Fruit fly (Drosophila melanogaster) whole organism: ENCODE measurements around the gene CRMP.

Experiments used
- CG8478 ChIP-seq: fragments of >200 bp; optimal IDR thresholded peaks from 2 replicates; lab custom pipeline; 2018; ENCODE audit warnings: inconsistent platforms
- Dll ChIP-seq: fragments of >200 bp; optimal IDR thresholded peaks from 2 replicates; lab custom pipeline; 2017
- EcR ChIP-seq, 2 experiments: fragments of >200 bp; optimal IDR thresholded peaks; 2 replicates each; lab custom pipeline; 2017; ENCODE audit warnings: missing biosample characterization in 2 of 2, missing genetic modification characterization in 2 of 2, missing genetic modification reagents in 2 of 2
- pan ChIP-seq: fragments of >200 bp; optimal IDR thresholded peaks from 2 replicates; lab custom pipeline; 2017
- psq ChIP-seq: fragments of >200 bp; optimal IDR thresholded peaks from 2 replicates; lab custom pipeline; 2017
- usp ChIP-seq: fragments of >200 bp; optimal IDR thresholded peaks from 2 replicates; lab custom pipeline; 2017; ENCODE audit warnings: missing biosample characterization, missing genetic modification characterization, mixed read lengths

CRMP gene

DNA sequence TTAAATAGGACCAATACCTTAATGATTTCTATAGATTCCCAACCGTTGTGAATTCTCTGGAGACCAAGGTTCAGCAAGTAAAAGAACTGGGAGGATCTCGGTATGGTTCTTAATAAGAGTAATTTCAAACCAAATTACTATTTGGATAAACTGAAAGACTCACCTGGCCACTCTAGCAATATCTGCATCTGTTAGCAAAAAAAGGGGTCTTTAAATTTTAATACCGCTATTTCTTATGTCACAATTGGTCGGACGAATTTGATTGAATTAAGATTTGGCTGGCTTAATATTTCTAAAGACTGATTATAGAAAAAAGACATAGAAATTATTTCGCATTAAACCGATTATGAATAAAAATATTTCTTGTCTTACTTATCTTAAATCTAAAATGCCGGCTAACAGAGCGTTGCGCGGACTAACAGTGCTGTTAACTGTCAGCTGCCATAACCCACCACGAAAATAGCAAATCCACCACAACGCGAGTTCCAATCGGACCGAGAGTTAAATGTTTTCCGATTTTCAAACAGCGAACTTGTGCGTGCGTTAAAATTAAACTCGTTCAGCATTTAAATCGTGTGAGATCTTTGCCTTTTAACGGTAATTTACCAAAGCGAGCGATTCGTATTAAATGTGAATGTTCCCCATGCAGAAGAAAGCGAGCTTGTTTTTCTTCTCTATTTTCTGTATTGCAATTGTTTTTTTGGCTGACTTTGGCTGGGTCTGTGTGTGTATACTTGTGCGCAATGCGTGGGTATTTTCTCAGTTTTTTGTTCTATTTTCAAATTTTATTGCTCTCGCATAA, at the start of gene CRMP:
Gene CRMP (plus strand): TSS at position 474 of the 802 bp plus-strand sequence.
- TF ChIP-seq EcR (GFP tag; optimal IDR thresholded peaks at IDR 0.05; lab: Kevin White, UChicago) (no peak), pan (lab: Kevin White, UChicago) (no peak), CG8478 (no peak), Dll (lab: Kevin White, UChicago) (no peak), psq (lab: Kevin White, UChicago) (no peak), usp (GFP tag; lab: Kevin White, UChicago) (no peak)

DNA sequence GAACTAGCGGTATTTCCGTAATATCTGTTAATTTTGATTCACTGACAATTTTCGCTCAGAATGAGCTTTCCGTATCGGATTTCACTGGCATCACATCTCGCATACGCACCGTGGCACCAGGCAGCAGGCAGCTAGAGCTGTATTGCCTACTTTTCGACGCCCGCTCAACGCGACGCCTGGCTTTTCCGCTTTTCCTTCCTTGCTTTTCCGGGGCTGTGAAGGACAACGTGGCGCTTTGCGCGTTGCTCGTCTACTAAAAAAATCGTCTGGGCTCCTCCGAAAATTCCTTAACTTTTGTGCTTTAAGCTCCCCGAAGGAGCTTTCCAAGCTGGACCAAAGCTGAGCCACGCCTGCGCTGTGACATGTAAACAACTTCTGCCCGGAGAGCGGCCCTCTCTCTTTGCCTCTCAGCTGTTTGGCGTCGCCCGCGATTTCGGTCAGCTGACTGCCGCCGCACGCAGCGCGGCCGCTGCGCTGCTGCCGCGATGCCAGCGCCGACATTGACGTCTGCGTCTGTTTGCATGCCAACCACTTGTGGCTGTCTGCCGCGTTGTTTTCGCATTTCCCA, 47.8 kb upstream of the CRMP start, which contains the start of the genes CG43845 and Nmdar1:
Gene CG43845 (minus strand): TSS at position 51 of the 568 bp plus-strand sequence.
Gene Nmdar1 (minus strand): TSS at position 259 of the 568 bp plus-strand sequence.
- no peak for TF ChIP-seq Dll (lab: Kevin White, UChicago)
- no peak for TF ChIP-seq pan (lab: Kevin White, UChicago)
- TF ChIP-seq usp (GFP tag; lab: Kevin White, UChicago): no peak
- no peak for TF ChIP-seq CG8478
- no peak for TF ChIP-seq psq (lab: Kevin White, UChicago)
- no peak for TF ChIP-seq EcR (GFP tag; optimal IDR thresholded peaks at IDR 0.05; lab: Kevin White, UChicago)

DNA sequence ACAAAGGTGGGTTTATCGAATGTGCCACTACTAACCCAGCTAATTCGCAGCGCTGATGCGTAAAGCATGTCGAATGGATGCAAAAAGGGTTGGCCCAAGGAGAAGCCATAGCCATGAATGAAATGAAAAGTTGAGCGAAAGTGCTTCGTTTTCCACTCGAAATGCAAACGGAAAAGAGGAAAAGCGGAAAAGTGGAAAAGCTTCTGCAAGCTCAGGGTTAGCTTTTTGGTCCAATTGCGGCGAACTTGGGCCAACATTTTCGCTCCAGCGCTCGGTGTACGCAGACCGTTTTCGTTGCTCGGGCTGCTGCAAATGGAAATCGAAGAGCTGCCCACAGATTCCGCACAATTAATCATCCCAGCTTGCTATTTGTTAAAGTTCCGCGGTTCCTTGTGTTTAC, 46.1 kb upstream of the CRMP start:
- no peak for TF ChIP-seq Dll (lab: Kevin White, UChicago)
- TF ChIP-seq CG8478: no peak
- no peak for TF ChIP-seq usp (GFP tag; lab: Kevin White, UChicago)
- no peak for TF ChIP-seq pan (lab: Kevin White, UChicago)
- TF ChIP-seq EcR (GFP tag; optimal IDR thresholded peaks at IDR 0.05; lab: Kevin White, UChicago): no peak
- TF ChIP-seq psq (lab: Kevin White, UChicago): no peak

DNA sequence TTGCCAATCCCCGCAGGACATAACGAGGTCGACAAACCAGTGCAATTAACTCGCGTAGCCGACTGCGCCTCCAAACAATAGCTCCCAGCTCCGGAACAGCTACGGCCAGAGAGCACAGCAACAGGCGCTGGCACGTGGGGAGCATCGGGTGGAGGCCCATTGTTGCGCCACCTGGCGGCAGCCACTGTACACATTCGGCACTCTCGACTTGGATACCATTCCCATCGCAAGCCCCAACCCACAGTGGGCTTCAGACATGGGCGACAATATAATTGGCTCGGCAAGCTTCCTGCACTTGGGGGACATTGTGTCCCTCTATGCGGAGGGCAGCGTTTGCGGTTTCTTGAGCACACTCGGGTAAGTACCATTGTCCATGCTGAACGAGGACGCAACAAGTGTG, 43.3 kb upstream of the CRMP start:
- TF ChIP-seq CG8478 (no peak), EcR (GFP tag; optimal IDR thresholded peaks at IDR 0.05; lab: Kevin White, UChicago) (no peak)

DNA sequence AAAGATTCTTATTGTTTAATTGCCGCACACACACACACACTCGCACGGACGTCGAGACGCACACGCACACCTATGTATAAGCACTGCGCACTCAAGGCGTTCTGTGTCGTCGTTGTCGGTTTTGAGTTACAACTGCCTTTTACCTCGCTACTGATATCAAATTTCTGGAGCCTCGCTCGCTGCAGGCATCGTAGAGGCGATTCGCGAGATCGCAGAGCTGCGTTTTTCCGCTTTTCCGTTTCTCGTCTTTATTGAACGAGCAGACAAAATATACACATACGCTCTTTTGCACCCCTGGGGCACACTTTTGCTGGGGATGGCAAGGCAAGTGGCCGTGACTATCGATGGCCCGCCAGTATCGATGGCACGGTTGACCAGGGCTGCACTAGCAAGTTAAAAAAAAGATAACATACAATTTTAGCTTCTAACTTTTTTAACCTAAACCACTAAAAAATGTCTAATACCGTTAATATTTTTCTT, 23.4 kb upstream of the CRMP start, which contains the start of gene CG2519:
Gene CG2519 (minus strand): TSS at position 312 of the 480 bp plus-strand sequence.
- TF ChIP-seq psq (lab: Kevin White, UChicago) (no peak), pan (lab: Kevin White, UChicago) (no peak), Dll (lab: Kevin White, UChicago) (no peak), usp (GFP tag; lab: Kevin White, UChicago) (no peak), EcR (GFP tag; optimal IDR thresholded peaks at IDR 0.05; lab: Kevin White, UChicago) (no peak), CG8478 (no peak)

DNA sequence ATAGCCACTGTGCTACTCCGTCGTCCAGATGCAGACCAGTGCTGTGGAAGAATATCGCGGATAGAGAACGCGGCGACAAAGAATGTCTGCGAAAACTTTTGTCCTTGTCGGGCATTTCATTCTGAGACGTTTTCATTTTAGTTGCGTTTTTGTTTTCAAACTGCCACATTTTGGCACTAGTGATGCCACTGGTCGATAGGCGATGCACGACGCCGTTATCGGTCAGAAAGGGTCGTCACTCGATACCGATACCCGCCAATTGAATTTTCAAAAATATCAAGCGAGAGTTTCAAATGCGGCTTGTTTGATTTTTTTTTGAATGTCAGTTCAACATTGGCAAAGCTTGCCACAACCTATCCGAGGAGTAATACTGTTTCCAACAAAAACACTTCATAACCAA, 20.5 kb upstream of the CRMP start:
- TF ChIP-seq CG8478 (no peak), usp (GFP tag; lab: Kevin White, UChicago) (no peak), Dll (lab: Kevin White, UChicago) (no peak), pan (lab: Kevin White, UChicago) (no peak), EcR (GFP tag; optimal IDR thresholded peaks at IDR 0.05; lab: Kevin White, UChicago) (no peak), psq (lab: Kevin White, UChicago) (no peak)

DNA sequence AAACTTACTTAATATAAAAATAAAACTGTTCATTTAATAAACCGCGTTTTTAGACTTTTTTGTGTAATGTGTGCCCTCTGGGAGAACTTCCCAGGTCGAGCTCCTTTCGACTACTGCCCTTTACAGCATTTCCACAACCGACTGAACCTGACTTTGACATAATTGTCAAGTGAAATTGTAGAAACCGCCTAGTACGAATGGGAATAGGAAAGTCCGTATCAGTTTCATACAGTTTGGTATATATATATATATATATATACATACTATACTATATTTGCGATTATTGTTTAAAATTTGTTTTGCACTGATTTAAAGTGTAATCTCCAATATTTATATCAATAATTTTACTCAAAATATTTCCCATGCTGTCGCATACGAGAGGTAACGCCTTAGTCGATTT, 19.8 kb upstream of the CRMP start, which contains the start of gene mia:
Gene mia (minus strand): TSS at position 101 of the 400 bp plus-strand sequence.
- no peak for TF ChIP-seq psq (lab: Kevin White, UChicago)
- TF ChIP-seq CG8478: no peak
- no peak for TF ChIP-seq EcR (GFP tag; optimal IDR thresholded peaks at IDR 0.05; lab: Kevin White, UChicago)
- TF ChIP-seq usp (GFP tag; lab: Kevin White, UChicago): no peak
- TF ChIP-seq pan (lab: Kevin White, UChicago): no peak
- TF ChIP-seq Dll (lab: Kevin White, UChicago): no peak

DNA sequence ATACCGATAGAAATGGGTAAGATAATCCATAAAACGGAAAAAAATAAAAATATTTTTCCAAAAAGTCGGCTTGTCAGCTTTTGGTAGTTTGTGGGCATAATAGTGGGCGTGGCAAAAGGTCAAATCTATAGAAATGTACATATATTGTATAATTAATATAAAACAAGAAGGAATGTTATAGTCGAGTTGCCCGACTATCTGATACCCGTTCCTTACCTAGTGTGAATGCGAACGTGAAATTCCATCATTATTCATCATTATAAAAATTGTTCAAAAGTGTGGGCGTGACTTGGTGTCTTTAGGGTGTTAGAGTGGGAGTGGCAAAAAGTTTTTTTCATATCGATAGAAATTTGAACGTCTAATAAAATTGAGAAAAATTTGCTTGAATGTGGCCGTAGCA, 19.3 kb upstream of the CRMP start:
- TF ChIP-seq pan (lab: Kevin White, UChicago) (no peak), usp (GFP tag; lab: Kevin White, UChicago) (no peak), CG8478 (no peak), Dll (lab: Kevin White, UChicago) (no peak)

DNA sequence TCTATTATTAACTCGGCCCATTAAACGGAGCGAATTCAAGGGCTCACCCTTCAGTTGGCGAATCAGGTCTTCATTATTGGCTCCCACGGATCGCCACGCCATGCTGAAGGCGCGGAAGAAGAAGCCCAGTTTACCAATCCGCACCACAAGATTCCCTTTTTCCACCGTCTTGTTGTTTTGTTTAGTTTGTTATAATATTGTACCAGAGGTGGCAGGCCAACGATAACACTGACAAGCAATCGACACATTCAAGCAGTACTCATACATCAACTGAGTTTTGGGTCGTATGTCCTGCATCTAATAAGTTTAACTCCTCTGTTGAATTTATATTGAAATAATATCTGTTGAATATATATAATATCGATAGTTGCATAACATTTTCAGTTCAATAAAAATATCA, 16.8 kb upstream of the CRMP start, which contains the start of gene Pcmt:
Gene Pcmt (minus strand): TSS at position 235 of the 400 bp plus-strand sequence.
- TF ChIP-seq psq (lab: Kevin White, UChicago) (no peak), usp (GFP tag; lab: Kevin White, UChicago) (no peak)

DNA sequence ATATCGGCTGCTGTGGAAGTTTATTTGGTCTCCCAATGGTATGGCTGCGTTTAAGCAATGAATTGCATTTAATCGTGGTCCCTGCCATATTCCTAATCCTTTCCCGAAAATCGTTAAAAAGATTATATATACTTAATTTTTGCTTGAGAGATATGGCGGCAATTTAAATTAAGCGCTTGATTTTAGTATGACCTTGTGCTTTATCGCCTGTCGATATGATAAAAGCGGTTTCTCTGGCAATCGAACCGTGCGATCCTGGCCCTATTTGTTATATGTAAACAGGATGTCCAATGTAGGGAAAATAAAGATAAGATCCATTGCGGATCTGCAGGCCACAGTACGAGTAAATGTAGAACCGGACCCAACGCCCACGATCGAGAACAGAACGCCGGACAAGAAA, 16.1 kb upstream of the CRMP start, which contains the start of gene Snm1:
Gene Snm1 (plus strand): TSS at position 233 of the 400 bp plus-strand sequence.
- no peak for TF ChIP-seq pan (lab: Kevin White, UChicago)
- TF ChIP-seq EcR (GFP tag; optimal IDR thresholded peaks at IDR 0.05; lab: Kevin White, UChicago): no peak
- TF ChIP-seq CG8478: no peak
- TF ChIP-seq Dll (lab: Kevin White, UChicago): no peak
- no peak for TF ChIP-seq psq (lab: Kevin White, UChicago)
- no peak for TF ChIP-seq usp (GFP tag; lab: Kevin White, UChicago)

DNA sequence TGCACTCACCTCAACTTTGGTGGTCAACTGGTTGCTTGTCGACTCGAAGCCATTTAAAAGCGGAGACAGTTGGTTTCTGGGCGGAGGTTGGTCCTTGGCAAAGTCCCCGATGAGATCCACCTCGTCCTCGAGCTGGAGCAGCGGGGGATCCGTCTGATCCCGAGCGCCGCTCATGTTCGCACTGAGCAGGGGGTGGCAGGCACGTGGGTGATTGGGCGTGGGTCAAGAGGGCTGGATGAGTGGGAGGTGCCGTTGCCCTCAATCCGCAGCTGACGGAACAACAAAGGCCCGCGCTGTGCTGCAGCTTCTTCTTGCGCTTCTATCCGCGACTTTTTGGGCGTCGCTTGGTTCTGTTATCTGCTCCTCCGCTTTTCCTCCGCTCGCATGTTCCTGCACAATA, 8.0 kb upstream of the CRMP start:
- TF ChIP-seq psq (lab: Kevin White, UChicago) (no peak), EcR (GFP tag; optimal IDR thresholded peaks at IDR 0.05; lab: Kevin White, UChicago) (no peak), usp (GFP tag; lab: Kevin White, UChicago) (no peak), pan (lab: Kevin White, UChicago) (no peak), Dll (lab: Kevin White, UChicago) (no peak), CG8478 (no peak)
